Fruit fly (Drosophila melanogaster): Measurements from ENCODE around the gene Lsp1beta.
A peak's percentile ranks its signal among the peaks of the same experiment; 100 is the strongest.

The Lsp1beta gene

dm6 chr2L:857897-858517, 40.3 kb upstream of the Lsp1beta start (continued):
- TF ChIP-seq jigr1 (GFP tag; IDR thresholded peaks at IDR 0.05) (no peak), CG11398 (GFP tag; optimal IDR thresholded peaks at IDR 0.05) (peak; percentile 9), Hmr (GFP tag; optimal IDR thresholded peaks at IDR 0.05) (peak; percentile 56), Taf1 (GFP tag; IDR thresholded peaks at IDR 0.05) (no peak), ftz-f1 (GFP tag; optimal IDR thresholded peaks at IDR 0.05) (no peak), eyg (GFP tag; optimal IDR thresholded peaks at IDR 0.05) (peak; percentile 20), CG14667 (GFP tag; IDR thresholded peaks at IDR 0.05) (no peak; the same call in 1 of the 2 replicates), CG2120 (GFP tag; optimal IDR thresholded peaks at IDR 0.05) (peak; percentile 65), CoRest (tag; optimal IDR thresholded peaks at IDR 0.05) (peak; percentile 54), eve (GFP tag; optimal IDR thresholded peaks at IDR 0.05) (no peak), luna (GFP tag; optimal IDR thresholded peaks at IDR 0.05) (no peak), Max (GFP tag; optimal IDR thresholded peaks at IDR 0.05) (no peak), grau (tag; optimal IDR thresholded peaks at IDR 0.05) (peak; percentile 45), Nf-YC (tag; optimal IDR thresholded peaks at IDR 0.05) (no peak), lov (optimal IDR thresholded peaks at IDR 0.05) (no peak), lov (GFP tag; IDR thresholded peaks at IDR 0.05) (no peak), ci (GFP tag; IDR thresholded peaks at IDR 0.05) (peak; percentile 93), esg (GFP tag; conservative IDR thresholded peaks at IDR 0.05) (peak; percentile 61), C15 (GFP tag; IDR thresholded peaks at IDR 0.05) (no peak), CTCF (GFP tag; optimal IDR thresholded peaks at IDR 0.05) (no peak), Oli (tag; optimal IDR thresholded peaks at IDR 0.05) (peak; percentile 48), h (optimal IDR thresholded peaks at IDR 0.05) (no peak), CG5245 (GFP tag; optimal IDR thresholded peaks at IDR 0.05) (no peak), YL-1 (GFP tag; optimal IDR thresholded peaks at IDR 0.05) (no peak), Usf (GFP tag; optimal IDR thresholded peaks at IDR 0.05) (no peak), lab (GFP tag; optimal IDR thresholded peaks at IDR 0.05) (peak; percentile 65), Bdp1 (GFP tag; optimal IDR thresholded peaks at IDR 0.05) (peak; percentile 14), ken (GFP tag; IDR thresholded peaks at IDR 0.05) (peak; percentile 53; the same call in 1 of the 3 replicates), HLH54F (GFP tag; optimal IDR thresholded peaks at IDR 0.05) (peak; percentile 27), tin (GFP tag; optimal IDR thresholded peaks at IDR 0.05) (peak; percentile 23), Bgb (GFP tag; IDR thresholded peaks at IDR 0.05; ENCODE audit: partially characterized antibody) (no peak), CG2202 (tag; optimal IDR thresholded peaks at IDR 0.05) (no peak), cad (GFP tag; optimal IDR thresholded peaks at IDR 0.05) (no peak), Dp (GFP tag; optimal IDR thresholded peaks at IDR 0.05) (no peak), CG10543 (GFP tag; optimal IDR thresholded peaks at IDR 0.05) (no peak), CG7839 (tag; optimal IDR thresholded peaks at IDR 0.05) (peak; percentile 66), Dek (tag; optimal IDR thresholded peaks at IDR 0.05) (peak; percentile 33), dpn (GFP tag; optimal IDR thresholded peaks at IDR 0.05) (peak; percentile 30 to 39), CG9609 (GFP tag; optimal IDR thresholded peaks at IDR 0.05) (peak; percentile 42), pnt (GFP tag; optimal IDR thresholded peaks at IDR 0.05) (peak; percentile 55), so (GFP tag; IDR thresholded peaks at IDR 0.05) (0 out of 3 replicates have a peak, but pooled peaks have one; percentile 50), CG11085 (GFP tag; IDR thresholded peaks at IDR 0.05) (no peak), Dip3 (GFP tag; optimal IDR thresholded peaks at IDR 0.05) (peak; percentile 11), sug (tag; optimal IDR thresholded peaks at IDR 0.05) (peak; percentile 82), CG15011 (GFP tag; optimal IDR thresholded peaks at IDR 0.05) (no peak), Med (GFP tag) (peak; percentile 80), nau (GFP tag; optimal IDR thresholded peaks at IDR 0.05) (no peak), Atf6 (GFP tag; IDR thresholded peaks at IDR 0.05) (peak; percentile 75; the same call in 1 of the 2 replicates), CG9797 (GFP tag; optimal IDR thresholded peaks at IDR 0.05) (no peak), gce (GFP tag; IDR thresholded peaks at IDR 0.05) (no peak), CG12299 (tag; optimal IDR thresholded peaks at IDR 0.05) (no peak), Fer2 (tag; optimal IDR thresholded peaks at IDR 0.05) (no peak)

Measured in whole organism, embryonic.